Fruit fly (Drosophila melanogaster): ENCODE results near the gene CG14341.

Gene CG14341

dm6 chr2L:1144371-1145360, 21.6 kb upstream of the CG14341 start (continued):
- TF ChIP-seq net (GFP tag; optimal IDR thresholded peaks at IDR 0.05): peak; percentile 55
- no peak for TF ChIP-seq fd85E (GFP tag; optimal IDR thresholded peaks at IDR 0.05)
- peak; percentile 70 for TF ChIP-seq dsx (GFP tag; optimal IDR thresholded peaks at IDR 0.05; ENCODE audit: poor library complexity, severe bottlenecking)
- no peak for TF ChIP-seq Gug (GFP tag; IDR thresholded peaks at IDR 0.05)
- TF ChIP-seq Sox15 (GFP tag; optimal IDR thresholded peaks at IDR 0.05): peak; percentile 49
- TF ChIP-seq Sox102F (GFP tag; optimal IDR thresholded peaks at IDR 0.05): peak; percentile 91
- peak; percentile 84 for TF ChIP-seq Blimp-1 (GFP tag; optimal IDR thresholded peaks at IDR 0.05)
- peak; percentile 93 for TF ChIP-seq Eip78C (GFP tag)
- TF ChIP-seq CG8632 (GFP tag; optimal IDR thresholded peaks at IDR 0.05): peak; percentile 69
- TF ChIP-seq CG6854 (GFP tag; optimal IDR thresholded peaks at IDR 0.05): peak; percentile 53
- TF ChIP-seq vri (GFP tag; optimal IDR thresholded peaks at IDR 0.05): peak; percentile 99
- TF ChIP-seq dac (GFP tag; optimal IDR thresholded peaks at IDR 0.05): no peak
- peak; percentile 61 for TF ChIP-seq CG32006 (GFP tag; optimal IDR thresholded peaks at IDR 0.05)
- no peak for TF ChIP-seq CG4318 (GFP tag; optimal IDR thresholded peaks at IDR 0.05)
- TF ChIP-seq CG16779 (tag; optimal IDR thresholded peaks at IDR 0.05): no peak
- TF ChIP-seq CG11294 (GFP tag; IDR thresholded peaks at IDR 0.05): peak; percentile 32; the same call in 1 of the 2 replicates
- peak; percentile 45 for TF ChIP-seq fd59A (GFP tag; optimal IDR thresholded peaks at IDR 0.05)
- TF ChIP-seq CG6808 (GFP tag; optimal IDR thresholded peaks at IDR 0.05): no peak
- TF ChIP-seq Ets21C (GFP tag; optimal IDR thresholded peaks at IDR 0.05): peak; percentile 89
- peak; percentile 69 for TF ChIP-seq CG3032 (tag; optimal IDR thresholded peaks at IDR 0.05)
- TF ChIP-seq Eip93F (GFP tag; optimal IDR thresholded peaks at IDR 0.05): peak; percentile 93
- TF ChIP-seq salr (GFP tag; optimal IDR thresholded peaks at IDR 0.05): peak in 1 of 2 experiments; percentile 2
- peak; percentile 78 for TF ChIP-seq CG3919 (GFP tag; optimal IDR thresholded peaks at IDR 0.05)
- TF ChIP-seq OdsH (GFP tag; optimal IDR thresholded peaks at IDR 0.05): peak; percentile 82
- no peak for TF ChIP-seq fkh (GFP tag; optimal IDR thresholded peaks at IDR 0.05)
- TF ChIP-seq Smox (GFP tag; optimal IDR thresholded peaks at IDR 0.05): peak; percentile 89
- peak; percentile 91 for TF ChIP-seq cyc (GFP tag; optimal IDR thresholded peaks at IDR 0.05)
- TF ChIP-seq CG8319 (GFP tag; optimal IDR thresholded peaks at IDR 0.05): peak; percentile 58
- TF ChIP-seq topi (GFP tag; optimal IDR thresholded peaks at IDR 0.05): peak; percentile 91
- TF ChIP-seq Hr4 (GFP tag; optimal IDR thresholded peaks at IDR 0.05): no peak
- TF ChIP-seq Eip75B (GFP tag; optimal IDR thresholded peaks at IDR 0.05): peak; percentile 81
- peak; percentile 83 for TF ChIP-seq pdm3 (GFP tag; optimal IDR thresholded peaks at IDR 0.05)
- TF ChIP-seq acj6 (GFP tag; optimal IDR thresholded peaks at IDR 0.05): peak; percentile 79
- no peak for TF ChIP-seq Hr38 (GFP tag; optimal IDR thresholded peaks at IDR 0.05)
- TF ChIP-seq CG31627 (GFP tag; optimal IDR thresholded peaks at IDR 0.05): peak; percentile 93
- TF ChIP-seq spab (GFP tag; optimal IDR thresholded peaks at IDR 0.05): peak; percentile 45
- TF ChIP-seq Sox14 (GFP tag; optimal IDR thresholded peaks at IDR 0.05): peak; percentile 87
- peak; percentile 74 for TF ChIP-seq CG34406 (GFP tag; optimal IDR thresholded peaks at IDR 0.05)

dm6 chr2L:1147656-1148055, 18.6 kb upstream of the CG14341 start:
- TF ChIP-seq CG4318 (GFP tag; optimal IDR thresholded peaks at IDR 0.05): no peak
- TF ChIP-seq CG1621 (tag; optimal IDR thresholded peaks at IDR 0.05): peak; percentile 95
